Worm (Caenorhabditis elegans) whole organism, L4 larva: ENCODE results near the gene srw-85.

ENCODE experiments used
- F49E8.2 ChIP-seq: sonication (generic microtip); optimal IDR thresholded peaks from 2 replicates; lab custom pipeline; 2016; ENCODE audit warnings: missing compliant biosample characterization, mild to moderate bottlenecking, missing genetic modification characterization, borderline replicate concordance
- T20F7.1 ChIP-seq: fragments of 200-800 bp; sonication (Bioruptor generic); optimal IDR thresholded peaks from 2 replicates; lab custom pipeline; 2018; ENCODE audit warnings: mild to moderate bottlenecking, missing genetic modification characterization, missing compliant biosample characterization
- ZK546.5 ChIP-seq, 2 experiments: sonication (generic microtip); optimal IDR thresholded peaks; 2 replicates each; lab custom pipeline; 2017; ENCODE audit warnings: missing biosample characterization in 2 of 2, missing genetic modification characterization in 2 of 2
- aha-1 ChIP-seq: fragments of 150-350 bp; peaks from one replicate; lab custom pipeline; 2014; ENCODE audit warnings: missing biosample characterization, missing genetic modification characterization
- cey-2 ChIP-seq: sonication (generic microtip); optimal IDR thresholded peaks from 3 replicates; lab custom pipeline; 2017; ENCODE audit warnings: missing genetic modification characterization, mild to moderate bottlenecking, missing compliant biosample characterization, antibody characterized with exemption, borderline replicate concordance; ENCODE audit not compliant: insufficient read depth
- lin-13 ChIP-seq: fragments of 150-350 bp; optimal IDR thresholded peaks from 2 replicates; lab custom pipeline; 2014; ENCODE audit warnings: missing biosample characterization, missing genetic modification reagents, missing genetic modification characterization
- lsy-2 ChIP-seq, 2 experiments: fragments of 150-350 bp in 1 of 2; sonication (generic microtip) in 1 of 2; optimal IDR thresholded peaks; 2 replicates each; lab custom pipeline; 2014 to 2017; ENCODE audit warnings: missing biosample characterization in 2 of 2, missing genetic modification characterization in 2 of 2
- mxl-2 ChIP-seq: fragments of 200-800 bp; sonication (Bioruptor generic); conservative IDR thresholded peaks from 2 replicates; pipeline ENCODE4 v1.3.6; 2022; ENCODE audit warnings: missing genetic modification reagents, missing genetic modification characterization, missing compliant biosample characterization
- nhr-77 ChIP-seq: fragments of 150-350 bp; optimal IDR thresholded peaks from 2 replicates; lab custom pipeline; 2014; ENCODE audit warnings: missing biosample characterization, missing genetic modification characterization
- ztf-11 ChIP-seq: fragments of 150-350 bp; optimal IDR thresholded peaks from 2 replicates; lab custom pipeline; 2014; ENCODE audit warnings: missing biosample characterization, missing genetic modification characterization

- TF ChIP-seq nhr-77 (tag; lab: Kevin White, UChicago) (no peak), lin-13 (GFP tag; lab: Kevin White, UChicago) (no peak), F49E8.2 (no peak), aha-1 (tag; lab: Kevin White, UChicago) (no peak), ZK546.5 (tag; optimal IDR thresholded peaks at IDR 0.05; lab: Kevin White, UChicago) (no peak), cey-2 (tag; lab: Kevin White, UChicago) (no peak), ztf-11 (tag; lab: Kevin White, UChicago) (no peak), lsy-2 (tag; optimal IDR thresholded peaks at IDR 0.05; lab: Kevin White, UChicago) (no peak), T20F7.1 (GFP tag; lab: Kevin White, UChicago) (no peak), mxl-2 (GFP tag; lab: Robert Waterston, UW) (no peak)
Measured at ce11 chrV:19400619-19401018, 30.3 kb downstream of the srw-85 start, which contains the start of gene srw-86.
